Worm (Caenorhabditis elegans) whole organism, early embryonic: Measurements from ENCODE around the gene prp-19.

Experiments used
- ama-1 ChIP-seq: fragments of 150-350 bp; optimal IDR thresholded peaks from 2 replicates; lab custom pipeline; 2014
- ceh-13 ChIP-seq: fragments of 200-800 bp; sonication (Bioruptor generic); optimal IDR thresholded peaks from 2 replicates; lab custom pipeline; 2018; ENCODE audit warnings: mild to moderate bottlenecking, missing genetic modification characterization, missing compliant biosample characterization
- ceh-36 ChIP-seq: sonication (generic microtip); optimal IDR thresholded peaks from 2 replicates; lab custom pipeline; 2016; ENCODE audit warnings: missing genetic modification characterization, inconsistent platforms, missing compliant biosample characterization
- ets-7 ChIP-seq: sonication (generic microtip); optimal IDR thresholded peaks from 2 replicates; lab custom pipeline; 2016; ENCODE audit warnings: missing genotype, missing genetic modification characterization, missing compliant biosample characterization
- flt-1 ChIP-seq: fragments of 200-800 bp; sonication (Bioruptor generic); IDR thresholded peaks from 2 replicates; pipeline ENCODE4 v1.3.6; 2022; ENCODE audit warnings: missing genetic modification characterization, missing compliant biosample characterization
- hnd-1 ChIP-seq: sonication (generic microtip); optimal IDR thresholded peaks from 2 replicates; lab custom pipeline; 2016; ENCODE audit warnings: missing genetic modification characterization, missing compliant biosample characterization
- pes-1 ChIP-seq: fragments of 200-800 bp; sonication (Bioruptor generic); IDR thresholded peaks from 2 replicates; pipeline ENCODE4 v1.3.6; 2022; ENCODE audit warnings: missing genetic modification reagents, missing genetic modification characterization, missing compliant biosample characterization
- tbx-11 ChIP-seq: fragments of 200-800 bp; sonication (Bioruptor generic); IDR thresholded peaks from 2 replicates; pipeline ENCODE4 v1.3.6; 2022; ENCODE audit warnings: missing genetic modification characterization, missing compliant biosample characterization
- tra-4 ChIP-seq: sonication (generic microtip); optimal IDR thresholded peaks from 2 replicates; lab custom pipeline; 2017; ENCODE audit warnings: missing genetic modification characterization, missing compliant biosample characterization

ce11 chrIII:5153137-5153536 is 18.7 kb downstream of the prp-19 start, which contains the start of the genes rbm-42 and grwd-1:
- TF ChIP-seq flt-1, result no peak
- TF ChIP-seq ama-1 (lab: Kevin White, UChicago), result no peak
- no peak for TF ChIP-seq hnd-1
- TF ChIP-seq ceh-36 (tag; lab: Kevin White, UChicago), result no peak
- no peak for TF ChIP-seq ets-7 (tag; lab: Kevin White, UChicago)
- TF ChIP-seq tra-4 (tag; lab: Kevin White, UChicago), result no peak
- TF ChIP-seq tbx-11, result no peak
- TF ChIP-seq ceh-13 (GFP tag; lab: Kevin White, UChicago), result no peak
- TF ChIP-seq pes-1 (GFP tag; lab: Robert Waterston, UW), result no peak
